Fruit fly (Drosophila melanogaster) whole organism, embryonic: Measurements from ENCODE around the gene CG32137.

Source experiments
- Adf1 ChIP-seq: fragments of 200-800 bp; sonication (Bioruptor generic); IDR thresholded peaks from 2 replicates; pipeline ENCODE4 v1.3.6; 2022; ENCODE audit warnings: missing biosample characterization, missing genetic modification characterization
- Aef1 ChIP-seq: fragments of 200-800 bp; sonication (Bioruptor generic); IDR thresholded peaks from 3 replicates; pipeline ENCODE4 v1.3.6; 2022; ENCODE audit warnings: missing biosample characterization, missing genetic modification characterization
- Awh ChIP-seq: fragments of 200-800 bp; sonication (Bioruptor generic); IDR thresholded peaks from 2 replicates; pipeline ENCODE4, ENCODE4 v1.3.6; 2022; ENCODE audit warnings: missing biosample characterization, missing genetic modification characterization
- BEAF-32 ChIP-seq: fragments of 200-800 bp; sonication (Bioruptor generic); optimal IDR thresholded peaks from 3 replicates; lab custom pipeline; 2017; ENCODE audit warnings: missing biosample characterization, missing genetic modification characterization, mild to moderate bottlenecking, moderate library complexity, missing genetic modification reagents
- Bgb ChIP-seq: fragments of 200-800 bp; sonication (Bioruptor generic); IDR thresholded peaks from 2 replicates; pipeline ENCODE4 v1.3.6; 2022; ENCODE audit warnings: missing biosample characterization, missing genetic modification characterization; ENCODE audit not compliant: partially characterized antibody
- CG1024 ChIP-seq: fragments of 200-800 bp; sonication (Bioruptor generic); IDR thresholded peaks from 2 replicates; pipeline ENCODE4 v1.3.6; 2022; ENCODE audit warnings: missing biosample characterization, missing genetic modification characterization
- CG10321 ChIP-seq: fragments of 200-800 bp; sonication (Bioruptor generic); IDR thresholded peaks from 2 replicates; pipeline ENCODE4 v1.3.6; 2022; ENCODE audit warnings: missing biosample characterization, missing genetic modification characterization
- CG11247 ChIP-seq: fragments of 200-800 bp; sonication (Bioruptor generic); IDR thresholded peaks from 2 replicates; pipeline ENCODE4 v1.3.6; 2022; ENCODE audit warnings: missing biosample characterization, missing genetic modification characterization
- CG13123 ChIP-seq: fragments of 200-800 bp; sonication (Bioruptor generic); optimal IDR thresholded peaks from 2 replicates; lab custom pipeline; 2016; ENCODE audit warnings: missing biosample characterization, missing genetic modification characterization
- CG13775 ChIP-seq: fragments of 200-800 bp; sonication (Bioruptor generic); optimal IDR thresholded peaks from 3 replicates; lab custom pipeline; 2017; ENCODE audit warnings: missing biosample characterization, mild to moderate bottlenecking, missing genetic modification characterization
- CG14441 ChIP-seq: fragments of 200-800 bp; sonication (Bioruptor generic); IDR thresholded peaks from 2 replicates; pipeline ENCODE4 v1.3.6; 2022; ENCODE audit warnings: missing biosample characterization, missing genetic modification characterization
- CG15601 ChIP-seq: fragments of 200-800 bp; sonication (Bioruptor generic); optimal IDR thresholded peaks from 3 replicates; lab custom pipeline; 2019; ENCODE audit warnings: missing biosample characterization, mild to moderate bottlenecking, missing genetic modification characterization, moderate library complexity
- CG16779 ChIP-seq: fragments of 200-800 bp; sonication (Bioruptor generic); IDR thresholded peaks from 2 replicates; pipeline ENCODE4 v1.3.6; 2022; ENCODE audit warnings: missing biosample characterization, missing genetic modification characterization
- CG17186 ChIP-seq: fragments of 200-800 bp; sonication (Bioruptor generic); optimal IDR thresholded peaks from 3 replicates; lab custom pipeline; 2017; ENCODE audit warnings: missing biosample characterization, missing genetic modification reagents, missing genetic modification characterization
- CG17829 ChIP-seq: fragments of 200-800 bp; optimal IDR thresholded peaks from 2 replicates; lab custom pipeline; 2019; ENCODE audit warnings: missing biosample characterization, mild to moderate bottlenecking, missing genetic modification characterization, moderate library complexity
- CG17912 ChIP-seq: fragments of 200-800 bp; sonication (Bioruptor generic); optimal IDR thresholded peaks from 2 replicates; lab custom pipeline; 2018; ENCODE audit warnings: missing biosample characterization, mild to moderate bottlenecking, missing genetic modification characterization
- CG1832 ChIP-seq: fragments of 200-800 bp; sonication (Bioruptor generic); optimal IDR thresholded peaks from 2 replicates; lab custom pipeline; 2017; ENCODE audit warnings: missing biosample characterization, mild to moderate bottlenecking, missing genetic modification characterization, inconsistent platforms
- CG2116 ChIP-seq: fragments of 200-800 bp; sonication (Bioruptor generic); optimal IDR thresholded peaks from 3 replicates; lab custom pipeline; 2018; ENCODE audit warnings: missing biosample characterization, mild to moderate bottlenecking, missing genetic modification characterization
- CG31441 ChIP-seq: fragments of 200-800 bp; sonication (Bioruptor generic); IDR thresholded peaks from 2 replicates; pipeline ENCODE4 v1.3.6; 2022; ENCODE audit warnings: missing biosample characterization, missing genetic modification characterization
- CG32767 ChIP-seq: fragments of 200-800 bp; sonication (Bioruptor generic); IDR thresholded peaks from 2 replicates; pipeline ENCODE4 v1.3.6; 2022; ENCODE audit warnings: missing biosample characterization, missing genetic modification characterization
- CG34376 ChIP-seq: fragments of 200-800 bp; sonication (Bioruptor generic); optimal IDR thresholded peaks from 2 replicates; lab custom pipeline; 2018; ENCODE audit warnings: missing biosample characterization, mild to moderate bottlenecking, missing genetic modification characterization
- CG43689 ChIP-seq: fragments of 200-800 bp; sonication (Bioruptor generic); IDR thresholded peaks from 2 replicates; pipeline ENCODE4 v1.3.6; 2022; ENCODE audit warnings: missing biosample characterization, missing genetic modification characterization
- CG6854 ChIP-seq: fragments of 200-800 bp; sonication (Bioruptor generic); optimal IDR thresholded peaks from 3 replicates; lab custom pipeline; 2017; ENCODE audit warnings: missing biosample characterization, mild to moderate bottlenecking, missing genetic modification characterization
- H15 ChIP-seq: fragments of 200-800 bp; sonication (Bioruptor generic); IDR thresholded peaks from 3 replicates; pipeline ENCODE4 v1.3.6; 2022; ENCODE audit warnings: missing biosample characterization, missing genetic modification characterization
- HmgZ ChIP-seq: fragments of 200-800 bp; sonication (Bioruptor generic); optimal IDR thresholded peaks from 2 replicates; lab custom pipeline; 2018; ENCODE audit warnings: missing biosample characterization, mild to moderate bottlenecking, missing genetic modification characterization
- Kr ChIP-seq: fragments of 200-800 bp; sonication (Bioruptor generic); optimal IDR thresholded peaks from 2 replicates; lab custom pipeline; 2017; ENCODE audit warnings: missing biosample characterization, mild to moderate bottlenecking, missing genetic modification characterization
- Med ChIP-seq: fragments of 200-800 bp; sonication (Bioruptor generic); peaks from one replicate; lab custom pipeline; 2016; ENCODE audit warnings: missing biosample characterization, missing genetic modification characterization, mild to moderate bottlenecking, inconsistent platforms, moderate library complexity
- Neu2 ChIP-seq: fragments of 200-800 bp; sonication (Bioruptor generic); optimal IDR thresholded peaks from 3 replicates; lab custom pipeline; 2016; ENCODE audit warnings: missing biosample characterization, missing genetic modification characterization, borderline replicate concordance
- Rfx ChIP-seq: fragments of 200-800 bp; sonication (Bioruptor generic); IDR thresholded peaks from 2 replicates; pipeline ENCODE4 v1.3.6; 2022; ENCODE audit warnings: missing biosample characterization, missing genetic modification characterization
- Side ChIP-seq: fragments of 200-800 bp; sonication (Bioruptor generic); optimal IDR thresholded peaks from 2 replicates; lab custom pipeline; 2016; ENCODE audit warnings: missing biosample characterization, missing genetic modification characterization
- Sry-δ ChIP-seq: fragments of 200-800 bp; sonication (Bioruptor generic); optimal IDR thresholded peaks from 2 replicates; lab custom pipeline; 2016; ENCODE audit warnings: missing biosample characterization, missing genetic modification characterization
- bbx ChIP-seq: fragments of 200-800 bp; sonication (Bioruptor generic); IDR thresholded peaks from 2 replicates; pipeline ENCODE4 v1.3.6; 2022; ENCODE audit warnings: missing biosample characterization, missing genetic modification characterization; ENCODE audit not compliant: partially characterized antibody
- danr ChIP-seq: fragments of 200-800 bp; sonication (Bioruptor generic); IDR thresholded peaks from 2 replicates; pipeline ENCODE4 v1.3.6; 2022; ENCODE audit warnings: missing biosample characterization, missing genetic modification characterization
- ewg ChIP-seq: fragments of 200-800 bp; sonication (Bioruptor generic); optimal IDR thresholded peaks from 3 replicates; lab custom pipeline; 2017; ENCODE audit warnings: mild to moderate bottlenecking, missing biosample characterization, missing genetic modification reagents, missing genetic modification characterization
- fu2 ChIP-seq: fragments of 200-800 bp; sonication (Bioruptor generic); optimal IDR thresholded peaks from 2 replicates; lab custom pipeline; 2016; ENCODE audit warnings: missing biosample characterization, missing genetic modification characterization
- gsb-n ChIP-seq: fragments of 200-800 bp; sonication (Bioruptor generic); optimal IDR thresholded peaks from 3 replicates; lab custom pipeline; 2018; ENCODE audit warnings: missing biosample characterization, mild to moderate bottlenecking, missing genetic modification characterization
- ham ChIP-seq: fragments of 200-800 bp; sonication (Bioruptor generic); IDR thresholded peaks from 2 replicates; pipeline ENCODE4 v1.3.6; 2022; ENCODE audit warnings: missing biosample characterization, missing genetic modification characterization
- hkb ChIP-seq, 2 experiments: fragments of 200-800 bp in 1 of 2; fragments of >200 bp in 1 of 2; sonication (Bioruptor generic) in 1 of 2; IDR thresholded peaks in 1 of 2; optimal IDR thresholded peaks in 1 of 2; 2 replicates each; pipeline versions ENCODE4 v1.3.6 to Lab custom; 2017 to 2022; ENCODE audit warnings: missing biosample characterization in 1 of 2, missing genetic modification characterization in 1 of 2
- insv ChIP-seq, 2 experiments: fragments of 200-800 bp; sonication (Bioruptor generic); optimal IDR thresholded peaks; 3 replicates each; lab custom pipeline; 2016 to 2018; ENCODE audit warnings: missing biosample characterization in 2 of 2, missing genetic modification characterization in 2 of 2
- kay ChIP-seq: fragments of 200-800 bp; sonication (Bioruptor generic); optimal IDR thresholded peaks from 2 replicates; lab custom pipeline; 2016; ENCODE audit warnings: missing biosample characterization, missing genetic modification characterization
- lab ChIP-seq: fragments of 200-800 bp; sonication (Bioruptor generic); optimal IDR thresholded peaks from 3 replicates; lab custom pipeline; 2017; ENCODE audit warnings: missing biosample characterization, missing genetic modification characterization, mild to moderate bottlenecking, moderate library complexity, missing genetic modification reagents
- nom ChIP-seq: fragments of 200-800 bp; sonication (Bioruptor generic); optimal IDR thresholded peaks from 2 replicates; lab custom pipeline; 2017; ENCODE audit warnings: missing biosample characterization, missing genetic modification characterization, mild to moderate bottlenecking, moderate library complexity, missing genetic modification reagents
- peb ChIP-seq: fragments of 200-800 bp; sonication (Bioruptor generic); IDR thresholded peaks from 2 replicates; pipeline ENCODE4 v1.3.6; 2022; ENCODE audit warnings: missing biosample characterization, missing genetic modification characterization
- shn ChIP-seq: fragments of 200-800 bp; sonication (Bioruptor generic); optimal IDR thresholded peaks from 3 replicates; lab custom pipeline; 2016; ENCODE audit warnings: missing biosample characterization, missing genetic modification characterization
- sima ChIP-seq: fragments of 200-800 bp; sonication (Bioruptor generic); optimal IDR thresholded peaks from 2 replicates; lab custom pipeline; 2016; ENCODE audit warnings: missing biosample characterization, missing genetic modification characterization
- sob ChIP-seq: fragments of 200-800 bp; sonication (Bioruptor generic); IDR thresholded peaks from 2 replicates; pipeline ENCODE4 v1.3.6; 2022; ENCODE audit warnings: missing biosample characterization, missing genetic modification characterization
- sr ChIP-seq: fragments of 200-800 bp; sonication (Bioruptor generic); IDR thresholded peaks from 3 replicates; pipeline ENCODE4 v1.3.6; 2022; ENCODE audit warnings: missing biosample characterization, missing genetic modification characterization
- ttk ChIP-seq: fragments of 200-800 bp; sonication (Bioruptor generic); IDR thresholded peaks from 2 replicates; pipeline ENCODE4 v2.1.2; 2022; ENCODE audit warnings: missing biosample characterization, missing genetic modification characterization
- vvl ChIP-seq: fragments of 200-800 bp; sonication (Bioruptor generic); IDR thresholded peaks from 2 replicates; pipeline ENCODE4 v1.3.6; 2022; ENCODE audit warnings: missing biosample characterization, missing genetic modification characterization
- wor ChIP-seq: fragments of 200-800 bp; sonication (Bioruptor generic); IDR thresholded peaks from 2 replicates; pipeline ENCODE4 v1.3.6; 2022; ENCODE audit warnings: missing biosample characterization, missing genetic modification characterization
- zen ChIP-seq: fragments of 200-800 bp; sonication (Bioruptor generic); optimal IDR thresholded peaks from 3 replicates; lab custom pipeline; 2018; ENCODE audit warnings: missing biosample characterization, mild to moderate bottlenecking, missing genetic modification characterization, moderate library complexity

CG32137 gene

DNA sequence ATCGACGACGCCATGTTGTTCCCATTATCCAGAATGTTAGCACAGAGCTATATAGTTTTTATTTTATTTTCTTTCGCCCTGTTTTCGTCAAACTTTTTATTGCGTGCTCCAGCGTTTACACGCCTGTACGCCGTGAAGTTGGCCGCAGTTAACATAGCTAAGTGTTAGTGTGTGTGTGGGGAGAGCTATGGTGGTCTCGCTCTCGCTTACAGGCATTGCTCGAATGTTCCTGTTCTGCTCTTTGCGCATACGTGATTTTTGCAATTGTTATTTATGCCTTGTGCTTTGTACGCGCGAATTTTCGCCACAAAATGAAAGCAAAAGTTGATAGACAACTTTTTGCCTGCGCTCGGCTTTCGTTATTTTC is 65.0 kb downstream of the CG32137 start (continued):
- TF ChIP-seq CG13775 (peak; percentile 4), CG10321 (GFP tag; lab: Robert Waterston, UW) (peak; percentile 99), CG1024 (GFP tag; lab: Robert Waterston, UW) (peak; percentile 51), CG1832 (GFP tag; lab: Kevin White, UChicago) (peak; percentile 86), Awh (GFP tag; lab: Robert Waterston, UW) (no peak), Sry-δ (peak; percentile 17), CG17912 (GFP tag; lab: Kevin White, UChicago) (peak; percentile 82), danr (no peak), shn (GFP tag; lab: Kevin White, UChicago) (no peak), zen (tag; lab: Kevin White, UChicago) (no peak), BEAF-32 (GFP tag; lab: Kevin White, UChicago) (peak; percentile 8), ttk (no peak), peb (GFP tag; lab: Robert Waterston, UW) (no peak), CG15601 (tag; lab: Kevin White, UChicago) (no peak), CG11247 (GFP tag; lab: Robert Waterston, UW) (peak; percentile 40; the same call in 1 of the 2 replicates), sima (no peak), CG32767 (GFP tag; lab: Robert Waterston, UW) (0 out of 2 replicates have a peak, but pooled peaks have one; percentile 31), ham (GFP tag; lab: Robert Waterston, UW) (no peak), wor (no peak), CG17829 (tag; lab: Kevin White, UChicago) (peak; percentile 9), CG13123 (GFP tag; lab: Kevin White, UChicago) (peak; percentile 25), ewg (GFP tag; lab: Kevin White, UChicago) (peak; percentile 99), sr (no peak), Bgb (GFP tag; lab: Robert Waterston, UW) (0 out of 2 replicates have a peak, but pooled peaks have one; percentile 44), Kr (no peak), sob (GFP tag; lab: Robert Waterston, UW) (0 out of 2 replicates have a peak, but pooled peaks have one; percentile 33), CG43689 (GFP tag; lab: Robert Waterston, UW) (no peak), fu2 (GFP tag; lab: Kevin White, UChicago) (no peak), CG6854 (GFP tag; lab: Kevin White, UChicago) (peak; percentile 44), vvl (GFP tag; lab: Robert Waterston, UW) (peak; percentile 37; the same call in 1 of the 2 replicates), gsb-n (tag; lab: Kevin White, UChicago) (no peak), Aef1 (GFP tag; lab: Robert Waterston, UW) (no peak), CG14441 (peak; percentile 50; the same call in 1 of the 2 replicates), insv (GFP tag; optimal IDR thresholded peaks at IDR 0.05; lab: Kevin White, UChicago) (peak in 1 of 2 experiments; percentile 29), CG17186 (peak; percentile 24), CG34376 (GFP tag; lab: Kevin White, UChicago) (peak; percentile 60), CG31441 (GFP tag; lab: Robert Waterston, UW) (no peak), Adf1 (peak; percentile 44; the same call in 1 of the 2 replicates), CG2116 (GFP tag; lab: Kevin White, UChicago) (peak; percentile 17), HmgZ (tag; lab: Kevin White, UChicago) (peak; percentile 37), hkb (optimal IDR thresholded peaks at IDR 0.05; lab: Kevin White, UChicago) (no peak), hkb (GFP tag; IDR thresholded peaks at IDR 0.05; lab: Robert Waterston, UW) (no peak), Med (GFP tag; lab: Kevin White, UChicago) (peak; percentile 83), lab (GFP tag; lab: Kevin White, UChicago) (peak; percentile 20), kay (GFP tag; lab: Kevin White, UChicago) (no peak), H15 (no peak), Side (GFP tag; lab: Kevin White, UChicago) (peak; percentile 2), bbx (GFP tag; lab: Robert Waterston, UW) (peak; percentile 25; the same call in 1 of the 2 replicates), nom (GFP tag; lab: Kevin White, UChicago) (peak; percentile 42), CG16779 (no peak), Rfx (peak; percentile 52), Neu2 (GFP tag; lab: Kevin White, UChicago) (no peak)
